Worm (Caenorhabditis elegans) whole organism, L4 larva: ENCODE measurements around the gene F08H9.3.

ENCODE experiments used
- F10B5.3 ChIP-seq: sonication (generic microtip); optimal IDR thresholded peaks from 2 replicates; lab custom pipeline; 2016; ENCODE audit warnings: mild to moderate bottlenecking, missing genetic modification characterization, missing compliant biosample characterization
- F26F4.8 ChIP-seq: fragments of 200-800 bp; sonication (Bioruptor generic); conservative IDR thresholded peaks from 2 replicates; pipeline ENCODE4 v1.3.6; 2022; ENCODE audit warnings: missing genetic modification characterization, missing compliant biosample characterization
- F44E2.7 ChIP-seq: fragments of 200-800 bp; sonication (Bioruptor generic); IDR thresholded peaks from 2 replicates; pipeline ENCODE4 v2.1.2; 2022; ENCODE audit warnings: missing genetic modification characterization, missing compliant biosample characterization
- F49E8.2 ChIP-seq: sonication (generic microtip); optimal IDR thresholded peaks from 2 replicates; lab custom pipeline; 2016; ENCODE audit warnings: missing compliant biosample characterization, mild to moderate bottlenecking, missing genetic modification characterization, borderline replicate concordance
- R02D3.7 ChIP-seq: fragments of 150-350 bp; sonication (generic microtip); optimal IDR thresholded peaks from 3 replicates; lab custom pipeline; 2014; ENCODE audit warnings: missing biosample characterization, missing genetic modification characterization
- T26A8.4 ChIP-seq: fragments of 200-800 bp; sonication (Bioruptor generic); IDR thresholded peaks from 2 replicates; pipeline ENCODE4 v1.3.6; 2022; ENCODE audit warnings: missing genetic modification characterization, missing compliant biosample characterization
- ZK546.5 ChIP-seq, 2 experiments: sonication (generic microtip); optimal IDR thresholded peaks; 2 replicates each; lab custom pipeline; 2017; ENCODE audit warnings: missing biosample characterization in 2 of 2, missing genetic modification characterization in 2 of 2
- aly-2 ChIP-seq: sonication (generic microtip); optimal IDR thresholded peaks from 2 replicates; lab custom pipeline; 2018; ENCODE audit warnings: missing biosample characterization, missing genetic modification characterization
- arid-1 ChIP-seq: fragments of 200-800 bp; sonication (Bioruptor generic); conservative IDR thresholded peaks from 2 replicates; pipeline ENCODE4 v1.3.6; 2022; ENCODE audit warnings: missing genetic modification reagents, missing genetic modification characterization, missing compliant biosample characterization
- ceh-32 ChIP-seq: sonication (generic microtip); optimal IDR thresholded peaks from 2 replicates; lab custom pipeline; 2016; ENCODE audit warnings: mild to moderate bottlenecking, missing genetic modification characterization, missing compliant biosample characterization; ENCODE audit not compliant: poor library complexity
- ceh-44 ChIP-seq: fragments of 200-800 bp; sonication (Bioruptor generic); IDR thresholded peaks from 2 replicates; pipeline ENCODE4 v1.3.6; 2022; ENCODE audit warnings: missing genetic modification reagents, missing genetic modification characterization, missing compliant biosample characterization
- ceh-82 ChIP-seq: sonication (generic microtip); optimal IDR thresholded peaks from 2 replicates; lab custom pipeline; 2017; ENCODE audit warnings: missing biosample characterization, missing genetic modification characterization
- daf-16 ChIP-seq, 3 experiments: sonication (generic microtip); optimal IDR thresholded peaks; 2 replicates each; lab custom pipeline; 2016 to 2017; ENCODE audit warnings: missing genetic modification characterization in 3 of 3, missing genetic modification reagents in 3 of 3, mild to moderate bottlenecking in 2 of 3, missing compliant biosample characterization in 2 of 3, missing biosample characterization in 1 of 3, moderate library complexity in 1 of 3
- dmd-6 ChIP-seq: fragments of 200-800 bp; sonication (Bioruptor generic); IDR thresholded peaks from 2 replicates; pipeline ENCODE4 v1.3.6; 2022; ENCODE audit warnings: missing genetic modification reagents, missing genetic modification characterization, missing compliant biosample characterization
- dmd-9 ChIP-seq: fragments of 200-800 bp; sonication (Bioruptor generic); IDR thresholded peaks from 2 replicates; pipeline ENCODE4 v1.3.6; 2022; ENCODE audit warnings: missing genetic modification reagents, missing genetic modification characterization, missing compliant biosample characterization
- dve-1 ChIP-seq: sonication (generic microtip); optimal IDR thresholded peaks from 2 replicates; lab custom pipeline; 2017; ENCODE audit warnings: antibody characterized with exemption, mild to moderate bottlenecking, missing genetic modification characterization, missing compliant biosample characterization; ENCODE audit not compliant: insufficient read depth
- egl-27 ChIP-seq: sonication (generic microtip); optimal IDR thresholded peaks from 3 replicates; lab custom pipeline; 2017; ENCODE audit warnings: missing biosample characterization, missing genetic modification reagents, missing genetic modification characterization
- hif-1 ChIP-seq, 2 experiments: sonication (generic microtip); optimal IDR thresholded peaks; 2 replicates each; lab custom pipeline; 2016 to 2017; ENCODE audit warnings: missing compliant biosample characterization in 2 of 2, missing genetic modification characterization in 2 of 2, missing genetic modification reagents in 2 of 2, missing genotype in 2 of 2, mild to moderate bottlenecking in 1 of 2
- jun-1 ChIP-seq: fragments of 150-350 bp; optimal IDR thresholded peaks from 2 replicates; lab custom pipeline; 2014; ENCODE audit warnings: missing biosample characterization, missing genetic modification reagents, missing genetic modification characterization
- lim-7 ChIP-seq: fragments of 200-800 bp; sonication (Bioruptor generic); IDR thresholded peaks from 2 replicates; pipeline ENCODE4 v1.3.6; 2022; ENCODE audit warnings: missing genetic modification characterization, missing compliant biosample characterization
- lsy-2 ChIP-seq, 2 experiments: fragments of 150-350 bp in 1 of 2; sonication (generic microtip) in 1 of 2; optimal IDR thresholded peaks; 2 replicates each; lab custom pipeline; 2014 to 2017; ENCODE audit warnings: missing biosample characterization in 2 of 2, missing genetic modification characterization in 2 of 2
- madf-9 ChIP-seq: fragments of 200-800 bp; sonication (Bioruptor generic); conservative IDR thresholded peaks from 2 replicates; pipeline ENCODE4 v1.3.6; 2022; ENCODE audit warnings: missing genetic modification reagents, missing genetic modification characterization, missing compliant biosample characterization
- mes-2 ChIP-seq: sonication (generic microtip); optimal IDR thresholded peaks from 2 replicates; lab custom pipeline; 2016; ENCODE audit warnings: missing genotype, mild to moderate bottlenecking, missing genetic modification characterization, missing compliant biosample characterization; ENCODE audit not compliant: poor library complexity, severe bottlenecking
- mxl-3 ChIP-seq: fragments of 200-800 bp; sonication (Bioruptor generic); optimal IDR thresholded peaks from 2 replicates; lab custom pipeline; 2018; ENCODE audit warnings: mild to moderate bottlenecking, missing genetic modification characterization, missing compliant biosample characterization
- nhr-111 ChIP-seq: fragments of 200-800 bp; sonication (Bioruptor generic); optimal IDR thresholded peaks from 2 replicates; lab custom pipeline; 2018; ENCODE audit warnings: mild to moderate bottlenecking, missing genetic modification characterization, missing compliant biosample characterization
- nhr-237 ChIP-seq: sonication (generic microtip); optimal IDR thresholded peaks from 2 replicates; lab custom pipeline; 2017; ENCODE audit warnings: missing biosample characterization, missing genetic modification characterization
- nhr-28 ChIP-seq: fragments of 150-350 bp; optimal IDR thresholded peaks from 2 replicates; lab custom pipeline; 2014; ENCODE audit warnings: missing biosample characterization, missing genetic modification characterization
- nhr-48 ChIP-seq: sonication (generic microtip); optimal IDR thresholded peaks from 2 replicates; lab custom pipeline; 2016; ENCODE audit warnings: mild to moderate bottlenecking, missing genetic modification characterization, missing compliant biosample characterization
- nhr-6 ChIP-seq: fragments of 150-350 bp; optimal IDR thresholded peaks from 2 replicates; lab custom pipeline; 2014; ENCODE audit warnings: missing biosample characterization, missing genetic modification characterization
- pqm-1 ChIP-seq: sonication (generic microtip); optimal IDR thresholded peaks from 2 replicates; lab custom pipeline; 2017; ENCODE audit warnings: missing biosample characterization, missing genetic modification characterization
- set-16 ChIP-seq: fragments of 200-800 bp; sonication (Bioruptor generic); IDR thresholded peaks from 2 replicates; pipeline ENCODE4 v1.3.6; 2022; ENCODE audit warnings: missing genetic modification reagents, missing genetic modification characterization, missing compliant biosample characterization
- snpc-1.2 ChIP-seq: fragments of 200-800 bp; sonication (Bioruptor generic); IDR thresholded peaks from 2 replicates; pipeline ENCODE4 v1.3.6; 2022; ENCODE audit warnings: missing genetic modification reagents, missing genetic modification characterization, missing compliant biosample characterization
- spr-3 ChIP-seq: fragments of 200-800 bp; sonication (Bioruptor generic); optimal IDR thresholded peaks from 2 replicates; lab custom pipeline; 2018; ENCODE audit warnings: mild to moderate bottlenecking, missing genetic modification characterization, missing compliant biosample characterization
- unc-62 ChIP-seq, 3 experiments: fragments of 150-350 bp in 1 of 3; sonication (generic microtip); optimal IDR thresholded peaks in 2 of 3; peaks in 1 of 3; 1 replicate in 1 of 3; 2 replicates in 2 of 3; lab custom pipeline; 2014 to 2017; ENCODE audit warnings: missing biosample characterization in 3 of 3, missing genetic modification characterization in 3 of 3, missing genetic modification reagents in 3 of 3, missing genotype in 1 of 3
- zfp-3 ChIP-seq: fragments of 200-800 bp; sonication (Bioruptor generic); conservative IDR thresholded peaks from 2 replicates; pipeline ENCODE4 v1.3.6; 2022; ENCODE audit warnings: missing genetic modification reagents, missing genetic modification characterization, missing compliant biosample characterization
- ztf-11 ChIP-seq: fragments of 150-350 bp; optimal IDR thresholded peaks from 2 replicates; lab custom pipeline; 2014; ENCODE audit warnings: missing biosample characterization, missing genetic modification characterization

The F08H9.3 gene

DNA sequence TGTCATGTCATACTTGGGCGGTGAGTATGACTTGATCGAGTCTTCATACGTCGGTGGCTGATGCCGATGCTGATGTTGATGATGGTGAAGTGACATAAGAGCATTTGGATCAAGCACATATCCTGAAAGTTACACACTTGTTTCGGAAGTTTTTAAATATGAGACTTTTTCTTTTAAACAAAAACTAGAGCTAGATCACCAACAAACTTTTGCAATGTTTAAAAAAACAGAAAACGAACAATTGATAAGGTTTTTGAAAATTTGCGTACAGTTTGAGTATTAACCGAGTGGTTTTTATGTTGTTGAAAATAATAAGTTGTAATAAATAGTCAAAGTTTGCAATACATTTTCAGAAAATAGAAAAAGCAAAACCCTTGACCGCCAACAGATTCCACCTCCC lies 21.4 kb upstream of the F08H9.3 start, which contains the start of gene R02D5.4:
TSS of gene R02D5.4 (minus strand) at position 101 of the 400 bp plus-strand sequence.
- no peak for TF ChIP-seq dmd-9 (GFP tag; lab: Robert Waterston, UW)
- no peak for TF ChIP-seq zfp-3 (GFP tag; lab: Robert Waterston, UW)
- TF ChIP-seq F26F4.8 (GFP tag; lab: Robert Waterston, UW) = no peak
- no peak for TF ChIP-seq nhr-48 (tag; lab: Kevin White, UChicago)
- no peak for TF ChIP-seq nhr-6
- TF ChIP-seq ZK546.5 (tag; optimal IDR thresholded peaks at IDR 0.05; lab: Kevin White, UChicago) = no peak
- no peak for TF ChIP-seq hif-1 (tag; optimal IDR thresholded peaks at IDR 0.05; lab: Kevin White, UChicago)

DNA sequence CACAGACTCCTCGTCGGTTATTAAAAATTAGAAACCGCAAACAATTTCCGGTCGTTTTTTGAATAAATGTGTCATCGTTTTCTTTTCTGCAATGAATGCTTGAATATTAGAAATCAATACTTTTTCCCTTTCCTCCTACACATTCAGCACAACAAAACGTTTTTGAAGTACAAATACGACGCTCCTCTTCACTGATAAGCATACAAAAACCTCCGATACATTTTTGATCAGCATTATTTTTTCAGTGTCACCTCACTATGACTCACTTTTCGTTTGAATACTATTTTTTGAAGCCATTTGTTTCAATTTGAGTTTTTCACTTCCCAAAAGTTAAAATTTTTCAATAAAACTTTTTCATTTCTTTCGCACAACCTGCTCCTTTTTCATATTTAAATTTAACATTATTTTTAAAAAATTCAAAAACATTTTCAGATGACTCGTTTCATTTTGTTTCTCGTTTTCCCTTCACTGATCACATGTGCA lies 19.6 kb upstream of the F08H9.3 start, which contains the start of gene R02D5.3:
TSS of gene R02D5.3 (plus strand) at position 433 of the 483 bp plus-strand sequence.
- TF ChIP-seq lim-7 = no peak
- peak; percentile 32; the same call in 1 of the 2 replicates for TF ChIP-seq dmd-6 (GFP tag; lab: Robert Waterston, UW)
- TF ChIP-seq pqm-1 = peak; percentile 38
- no peak for TF ChIP-seq daf-16 (GFP tag; optimal IDR thresholded peaks at IDR 0.05; lab: Kevin White, UChicago)
- TF ChIP-seq daf-16 (tag; optimal IDR thresholded peaks at IDR 0.05; lab: Kevin White, UChicago) = peak; percentile 32
- TF ChIP-seq ceh-82 = no peak
- peak; percentile 90 for TF ChIP-seq nhr-28 (tag; lab: Kevin White, UChicago)
- TF ChIP-seq dve-1 (tag; lab: Kevin White, UChicago) = peak; percentile 52

- TF ChIP-seq nhr-237 (tag; lab: Kevin White, UChicago) (no peak), madf-9 (no peak), nhr-28 (tag; lab: Kevin White, UChicago) (no peak), ztf-11 (tag; lab: Kevin White, UChicago) (no peak), aly-2 (tag; lab: Kevin White, UChicago) (no peak), mes-2 (tag; lab: Kevin White, UChicago) (no peak)
Observed at ce11 chrV:14481987-14482386, 18.8 kb upstream of the F08H9.3 start, which contains the start of gene R02D5.10. R02D5.10 (plus strand) TSS chrV:14482287.

ce11 chrV:14481401-14481800 lies 18.3 kb upstream of the F08H9.3 start, which contains the start of gene R02D5.7:
R02D5.7 (minus strand) TSS chrV:14481501.
- TF ChIP-seq pqm-1 (peak; percentile 11), daf-16 (GFP tag; optimal IDR thresholded peaks at IDR 0.05; lab: Kevin White, UChicago) (no peak), daf-16 (tag; optimal IDR thresholded peaks at IDR 0.05; lab: Kevin White, UChicago) (no peak)

DNA sequence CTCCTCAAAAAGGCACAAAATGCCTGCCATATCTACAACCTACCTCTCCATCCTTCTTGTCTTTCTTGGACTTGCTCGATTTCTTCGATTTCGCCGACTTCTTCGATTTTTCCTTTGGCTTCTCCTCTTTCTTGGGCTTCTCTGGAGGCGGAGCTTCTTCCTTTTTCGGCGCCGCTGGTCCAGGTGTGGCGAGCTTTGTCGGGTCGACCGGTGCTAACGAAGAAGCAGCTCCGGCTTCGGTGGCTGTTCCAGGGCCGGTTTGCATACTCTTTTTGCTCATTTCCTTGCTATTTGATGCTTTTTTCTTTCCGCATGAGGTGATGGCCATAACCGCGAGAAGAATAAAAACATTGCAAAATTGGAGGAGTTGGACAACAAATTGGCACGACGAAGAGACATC lies 17.4 kb upstream of the F08H9.3 start:
- TF ChIP-seq set-16 (GFP tag; lab: Robert Waterston, UW) (peak; percentile 83), snpc-1.2 (GFP tag; lab: Robert Waterston, UW) (no peak), F44E2.7 (no peak), unc-62 (GFP tag; optimal IDR thresholded peaks at IDR 0.05 in 1 of 2; lab: Kevin White, UChicago) (no peak), unc-62 (tag; optimal IDR thresholded peaks at IDR 0.05; lab: Kevin White, UChicago) (no peak)

DNA sequence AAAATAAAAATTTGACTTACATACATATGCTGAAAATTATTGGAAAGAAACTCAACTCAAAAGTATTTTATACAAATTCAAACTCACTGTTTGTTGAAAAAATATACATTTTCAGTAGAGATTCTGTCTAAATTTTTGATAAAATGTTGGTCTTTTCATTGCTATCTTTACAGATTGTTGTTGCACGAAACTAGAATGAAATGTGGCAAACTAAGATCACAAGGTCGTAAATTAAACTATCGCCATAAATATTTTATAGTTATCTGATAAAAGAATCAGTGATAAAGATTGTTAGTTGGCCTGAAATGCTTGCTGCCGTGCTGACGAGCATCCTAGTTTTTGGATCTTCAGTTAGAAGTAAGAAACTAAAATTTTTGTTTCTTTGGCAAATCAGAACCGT lies 15.8 kb upstream of the F08H9.3 start, which contains the start of gene clec-55:
TSS of gene clec-55 (plus strand) at position 301 of the 400 bp plus-strand sequence.
- no peak for TF ChIP-seq jun-1
- no peak for TF ChIP-seq T26A8.4
- TF ChIP-seq unc-62 (GFP tag; optimal IDR thresholded peaks at IDR 0.05 in 1 of 2; lab: Kevin White, UChicago) = no peak
- TF ChIP-seq unc-62 (tag; optimal IDR thresholded peaks at IDR 0.05; lab: Kevin White, UChicago) = no peak
- TF ChIP-seq R02D3.7 = no peak
- TF ChIP-seq egl-27 (tag; lab: Kevin White, UChicago) = no peak
- TF ChIP-seq snpc-1.2 (GFP tag; lab: Robert Waterston, UW) = no peak
- no peak for TF ChIP-seq F49E8.2
- TF ChIP-seq ceh-44 (GFP tag; lab: Robert Waterston, UW) = no peak
- no peak for TF ChIP-seq F44E2.7
- no peak for TF ChIP-seq mxl-3 (GFP tag; lab: Kevin White, UChicago)
- TF ChIP-seq arid-1 (GFP tag; lab: Robert Waterston, UW) = no peak
- no peak for TF ChIP-seq ceh-32
- TF ChIP-seq F10B5.3 = no peak
- TF ChIP-seq nhr-111 (GFP tag; lab: Kevin White, UChicago) = no peak
- TF ChIP-seq spr-3 = no peak
- no peak for TF ChIP-seq lim-7
- TF ChIP-seq lsy-2 (tag; optimal IDR thresholded peaks at IDR 0.05; lab: Kevin White, UChicago) = no peak
